Worm (Caenorhabditis elegans) whole organism, young adult: Measurements from ENCODE around the gene W04G3.7.

Experiments
- B0035.1 ChIP-seq: sonication (generic microtip); optimal IDR thresholded peaks from 2 replicates; lab custom pipeline; 2016; ENCODE audit warnings: missing genetic modification characterization, mild to moderate bottlenecking, missing compliant biosample characterization, missing genotype, missing genetic modification reagents
- C06A6.2 ChIP-seq: fragments of 200-800 bp; sonication (Bioruptor generic); conservative IDR thresholded peaks from 2 replicates; pipeline ENCODE4 v1.3.6; 2022; ENCODE audit warnings: missing genetic modification characterization, missing compliant biosample characterization
- C17E4.6 ChIP-seq: fragments of 200-800 bp; sonication (Bioruptor generic); IDR thresholded peaks from 2 replicates; pipeline ENCODE4 v1.3.6; 2022; ENCODE audit warnings: missing genetic modification reagents, missing genetic modification characterization, missing compliant biosample characterization
- F22D6.2 ChIP-seq: sonication (generic microtip); optimal IDR thresholded peaks from 2 replicates; lab custom pipeline; 2016; ENCODE audit warnings: mild to moderate bottlenecking, missing genetic modification characterization, missing compliant biosample characterization
- F23B12.7 ChIP-seq: sonication (generic microtip); optimal IDR thresholded peaks from 2 replicates; lab custom pipeline; 2017; ENCODE audit warnings: missing genetic modification characterization, mild to moderate bottlenecking, missing compliant biosample characterization, antibody characterized with exemption, moderate library complexity; ENCODE audit not compliant: insufficient read depth
- F37B4.10 ChIP-seq: fragments of 200-800 bp; sonication (Bioruptor generic); IDR thresholded peaks from 2 replicates; pipeline ENCODE4 v1.3.6; 2022; ENCODE audit warnings: missing genetic modification characterization, missing compliant biosample characterization
- Y53F4B.3 ChIP-seq: fragments of 200-800 bp; sonication (Bioruptor generic); IDR thresholded peaks from 2 replicates; pipeline ENCODE4 v1.3.6; 2022; ENCODE audit warnings: missing genetic modification reagents, missing genetic modification characterization, missing compliant biosample characterization
- Y53G8AR.9 ChIP-seq: fragments of 200-800 bp; sonication (Bioruptor generic); conservative IDR thresholded peaks from 2 replicates; pipeline ENCODE4 v1.3.6; 2022; ENCODE audit warnings: missing genetic modification reagents, missing genetic modification characterization, missing compliant biosample characterization
- Y95B8A.8 ChIP-seq: fragments of 200-800 bp; sonication (Bioruptor generic); IDR thresholded peaks from 2 replicates; pipeline ENCODE4 v1.3.6; 2022; ENCODE audit warnings: missing genetic modification reagents, missing genetic modification characterization, missing compliant biosample characterization
- ama-1 ChIP-seq, 3 experiments: fragments of 150-350 bp in 1 of 3; sonication (generic microtip) in 2 of 3; optimal IDR thresholded peaks; 2 replicates each; lab custom pipeline; 2014 to 2018; ENCODE audit warnings: missing biosample characterization in 2 of 3, missing genetic modification characterization in 2 of 3, missing genetic modification reagents in 2 of 3
- aptf-3 ChIP-seq: fragments of 200-800 bp; sonication (Bioruptor generic); IDR thresholded peaks from 2 replicates; pipeline ENCODE4 v1.3.6; 2022; ENCODE audit warnings: missing genetic modification characterization, missing compliant biosample characterization
- cebp-2 ChIP-seq: fragments of 200-800 bp; sonication (Bioruptor generic); IDR thresholded peaks from 2 replicates; pipeline ENCODE4 v1.3.6; 2022; ENCODE audit warnings: missing genetic modification characterization, missing compliant biosample characterization
- ceh-27 ChIP-seq: fragments of 200-800 bp; sonication (Bioruptor generic); optimal IDR thresholded peaks from 2 replicates; lab custom pipeline; 2018; ENCODE audit warnings: mild to moderate bottlenecking, missing genetic modification characterization, moderate library complexity, missing compliant biosample characterization
- ceh-79 ChIP-seq: sonication (generic microtip); optimal IDR thresholded peaks from 2 replicates; lab custom pipeline; 2017; ENCODE audit warnings: mild to moderate bottlenecking, missing genetic modification characterization, missing compliant biosample characterization
- dox-1 ChIP-seq: fragments of 200-800 bp; sonication (Bioruptor generic); IDR thresholded peaks from 2 replicates; pipeline ENCODE4 v1.3.6; 2022; ENCODE audit warnings: missing genetic modification reagents, missing genetic modification characterization, missing compliant biosample characterization
- efl-1 ChIP-seq: fragments of 150-350 bp; optimal IDR thresholded peaks from 2 replicates; lab custom pipeline; 2014; ENCODE audit warnings: missing biosample characterization, missing genetic modification reagents, missing genetic modification characterization
- egl-44 ChIP-seq: fragments of 200-800 bp; sonication (Bioruptor generic); IDR thresholded peaks from 2 replicates; pipeline ENCODE4 v1.3.6; 2022; ENCODE audit warnings: missing genetic modification reagents, missing genetic modification characterization, missing compliant biosample characterization
- egrh-3 ChIP-seq: fragments of 200-800 bp; sonication (Bioruptor generic); IDR thresholded peaks from 2 replicates; pipeline ENCODE4 v1.3.6; 2022; ENCODE audit warnings: missing genetic modification reagents, missing genetic modification characterization, missing compliant biosample characterization
- fkh-3 ChIP-seq: sonication (generic microtip); optimal IDR thresholded peaks from 2 replicates; lab custom pipeline; 2016; ENCODE audit warnings: mild to moderate bottlenecking, missing genetic modification characterization, missing compliant biosample characterization
- gei-17 ChIP-seq: fragments of 200-800 bp; sonication (Bioruptor generic); optimal IDR thresholded peaks from 2 replicates; lab custom pipeline; 2018; ENCODE audit warnings: mild to moderate bottlenecking, missing genetic modification characterization, missing compliant biosample characterization
- let-607 ChIP-seq, 2 experiments: fragments of 200-800 bp in 1 of 2; sonication (Bioruptor generic) in 1 of 2; sonication (generic microtip) in 1 of 2; optimal IDR thresholded peaks; 2 replicates each; lab custom pipeline; 2016 to 2018; ENCODE audit warnings: mild to moderate bottlenecking in 2 of 2, missing compliant biosample characterization in 2 of 2, missing genetic modification characterization in 2 of 2, moderate library complexity in 2 of 2, missing genotype in 1 of 2
- lin-35 ChIP-seq, 3 experiments: fragments of 150-350 bp in 2 of 3; sonication (generic microtip) in 1 of 3; optimal IDR thresholded peaks; 2 replicates each; lab custom pipeline; 2014 to 2018; ENCODE audit warnings: missing biosample characterization in 3 of 3, missing genetic modification characterization in 3 of 3, missing genetic modification reagents in 3 of 3
- lin-40 ChIP-seq: sonication (generic microtip); optimal IDR thresholded peaks from 2 replicates; lab custom pipeline; 2016; ENCODE audit warnings: missing genetic modification characterization, mild to moderate bottlenecking, missing compliant biosample characterization, missing genotype, missing genetic modification reagents
- lin-54 ChIP-seq: fragments of 200-800 bp; sonication (Bioruptor generic); optimal IDR thresholded peaks from 2 replicates; lab custom pipeline; 2018; ENCODE audit warnings: mild to moderate bottlenecking, missing genetic modification characterization, missing compliant biosample characterization
- lsl-1 ChIP-seq: fragments of 200-800 bp; sonication (Bioruptor generic); optimal IDR thresholded peaks from 2 replicates; lab custom pipeline; 2018; ENCODE audit warnings: mild to moderate bottlenecking, missing genetic modification characterization, moderate library complexity, missing compliant biosample characterization
- madf-3 ChIP-seq: fragments of 200-800 bp; sonication (Bioruptor generic); IDR thresholded peaks from 2 replicates; pipeline ENCODE4 v1.3.6; 2022; ENCODE audit warnings: missing genetic modification reagents, missing genetic modification characterization, missing compliant biosample characterization
- madf-6 ChIP-seq: fragments of 200-800 bp; sonication (Bioruptor generic); IDR thresholded peaks from 2 replicates; pipeline ENCODE4 v1.3.6; 2022; ENCODE audit warnings: missing genetic modification reagents, missing genetic modification characterization, missing compliant biosample characterization
- mcd-1 ChIP-seq: fragments of 200-800 bp; sonication (Bioruptor generic); IDR thresholded peaks from 2 replicates; pipeline ENCODE4 v1.3.6; 2022; ENCODE audit warnings: missing genetic modification reagents, missing genetic modification characterization, missing compliant biosample characterization
- mxl-1 ChIP-seq: sonication (generic microtip); optimal IDR thresholded peaks from 2 replicates; lab custom pipeline; 2016; ENCODE audit warnings: missing genetic modification characterization, missing compliant biosample characterization
- nfya-1 ChIP-seq: sonication (generic microtip); optimal IDR thresholded peaks from 2 replicates; lab custom pipeline; 2017; ENCODE audit warnings: antibody characterized with exemption, missing compliant biosample characterization, missing genetic modification characterization, borderline replicate concordance; ENCODE audit not compliant: insufficient read depth
- nfya-2 ChIP-seq: fragments of 200-800 bp; sonication (Bioruptor generic); IDR thresholded peaks from 2 replicates; pipeline ENCODE4 v1.3.6; 2022; ENCODE audit warnings: missing genetic modification reagents, missing genetic modification characterization, missing compliant biosample characterization
- nfyb-1 ChIP-seq: fragments of 200-800 bp; sonication (Bioruptor generic); IDR thresholded peaks from 2 replicates; pipeline ENCODE4 v1.3.6; 2022; ENCODE audit warnings: missing genetic modification reagents, missing genetic modification characterization, missing compliant biosample characterization
- nhr-120 ChIP-seq: fragments of 200-800 bp; sonication (Bioruptor generic); IDR thresholded peaks from 2 replicates; pipeline ENCODE4 v1.3.6; 2022; ENCODE audit warnings: missing genetic modification characterization, missing compliant biosample characterization
- nhr-90 ChIP-seq: sonication (generic microtip); optimal IDR thresholded peaks from 2 replicates; lab custom pipeline; 2016; ENCODE audit warnings: missing genotype, mild to moderate bottlenecking, missing genetic modification characterization, missing compliant biosample characterization
- pbrm-1 ChIP-seq: fragments of 200-800 bp; sonication (Bioruptor generic); IDR thresholded peaks from 2 replicates; pipeline ENCODE4 v1.3.6; 2022; ENCODE audit warnings: missing genetic modification reagents, missing genetic modification characterization, missing compliant biosample characterization
- pha-4 ChIP-seq: fragments of 150-350 bp; sonication (generic microtip); optimal IDR thresholded peaks from 2 replicates; lab custom pipeline; 2014; ENCODE audit warnings: missing biosample characterization, missing genetic modification reagents, missing genetic modification characterization
- rec-8 ChIP-seq, 2 experiments: sonication (generic microtip); optimal IDR thresholded peaks; 2 replicates each; lab custom pipeline; 2016; ENCODE audit warnings: mild to moderate bottlenecking in 2 of 2, missing genetic modification characterization in 2 of 2, missing genetic modification reagents in 2 of 2, missing genotype in 2 of 2, missing biosample characterization in 1 of 2, missing compliant biosample characterization in 1 of 2, moderate library complexity in 1 of 2
- rpc-1 ChIP-seq, 2 experiments: fragments of 150-350 bp in 1 of 2; sonication (generic microtip) in 1 of 2; optimal IDR thresholded peaks; 2 replicates each; lab custom pipeline; 2014 to 2018; ENCODE audit warnings: missing biosample characterization in 1 of 2, missing genetic modification characterization in 1 of 2, missing genetic modification reagents in 1 of 2, missing genotype in 1 of 2
- sdz-38 ChIP-seq: sonication (generic microtip); optimal IDR thresholded peaks from 2 replicates; lab custom pipeline; 2016; ENCODE audit warnings: missing genotype, missing genetic modification characterization, missing compliant biosample characterization
- snpc-3.4 ChIP-seq: sonication (generic microtip); optimal IDR thresholded peaks from 2 replicates; lab custom pipeline; 2017; ENCODE audit warnings: missing genetic modification characterization, mild to moderate bottlenecking, missing compliant biosample characterization, antibody characterized with exemption, moderate library complexity, missing genotype, missing genetic modification reagents
- sptf-2 ChIP-seq: fragments of 200-800 bp; sonication (Bioruptor generic); optimal IDR thresholded peaks from 2 replicates; lab custom pipeline; 2018; ENCODE audit warnings: mild to moderate bottlenecking, missing genetic modification characterization, missing compliant biosample characterization
- tbx-9 ChIP-seq: sonication (generic microtip); optimal IDR thresholded peaks from 2 replicates; lab custom pipeline; 2016; ENCODE audit warnings: borderline replicate concordance, missing genetic modification characterization, inconsistent platforms, missing compliant biosample characterization
- unc-62 ChIP-seq: fragments of 150-350 bp; optimal IDR thresholded peaks from 2 replicates; lab custom pipeline; 2014; ENCODE audit warnings: missing biosample characterization, missing genetic modification reagents, missing genetic modification characterization
- ztf-22 ChIP-seq: fragments of 200-800 bp; sonication (Bioruptor generic); optimal IDR thresholded peaks from 2 replicates; lab custom pipeline; 2018; ENCODE audit warnings: mild to moderate bottlenecking, missing genetic modification characterization, moderate library complexity, missing compliant biosample characterization
- ztf-26 ChIP-seq: sonication (generic microtip); optimal IDR thresholded peaks from 2 replicates; lab custom pipeline; 2017; ENCODE audit warnings: missing genetic modification characterization, missing compliant biosample characterization
- ztf-6 ChIP-seq: fragments of 200-800 bp; sonication (Bioruptor generic); IDR thresholded peaks from 2 replicates; pipeline ENCODE4 v1.3.6; 2022; ENCODE audit warnings: missing genetic modification reagents, missing genetic modification characterization, missing compliant biosample characterization

The W04G3.7 gene

ce11 chrX:11095480-11095879, 10.4 kb upstream of the W04G3.7 start (continued):
- TF ChIP-seq rpc-1 (optimal IDR thresholded peaks at IDR 0.05; lab: Kevin White, UChicago) (peak; percentile 84), rpc-1 (tag; optimal IDR thresholded peaks at IDR 0.05; lab: Kevin White, UChicago) (peak; percentile 84), lsl-1 (GFP tag; lab: Kevin White, UChicago) (no peak), ztf-6 (peak; percentile 82; the same call in 1 of the 2 replicates), efl-1 (GFP tag; lab: Kevin White, UChicago) (no peak), ama-1 (optimal IDR thresholded peaks at IDR 0.05; lab: Kevin White, UChicago) (no peak), ama-1 (GFP tag; optimal IDR thresholded peaks at IDR 0.05; lab: Kevin White, UChicago) (peak; percentile 54 to 78), nfyb-1 (peak; percentile 80; the same call in 1 of the 2 replicates), C06A6.2 (GFP tag; lab: Robert Waterston, UW) (peak; percentile 62; the same call in 1 of the 2 replicates), F23B12.7 (tag; lab: Kevin White, UChicago) (peak; percentile 61), ztf-26 (tag; lab: Kevin White, UChicago) (peak; percentile 92), egl-44 (GFP tag; lab: Robert Waterston, UW) (0 out of 2 replicates have a peak, but pooled peaks have one; percentile 55), pbrm-1 (GFP tag; lab: Robert Waterston, UW) (peak; percentile 95), lin-35 (GFP tag; optimal IDR thresholded peaks at IDR 0.05; lab: Kevin White, UChicago) (peak in 1 of 3 experiments; percentile 75), nfya-2 (no peak), lin-54 (GFP tag; lab: Kevin White, UChicago) (peak; percentile 72), nhr-120 (GFP tag; lab: Robert Waterston, UW) (0 out of 2 replicates have a peak, but pooled peaks have one; percentile 48), sdz-38 (tag; lab: Kevin White, UChicago) (no peak), pha-4 (no peak), ceh-79 (tag; lab: Kevin White, UChicago) (peak; percentile 46), let-607 (tag; optimal IDR thresholded peaks at IDR 0.05; lab: Kevin White, UChicago) (peak; percentile 56 to 64), Y95B8A.8 (no peak), ceh-27 (GFP tag; lab: Kevin White, UChicago) (peak; percentile 82), unc-62 (GFP tag; lab: Kevin White, UChicago) (no peak), gei-17 (GFP tag; lab: Kevin White, UChicago) (peak; percentile 80), tbx-9 (tag; lab: Kevin White, UChicago) (peak; percentile 18), nfya-1 (tag; lab: Kevin White, UChicago) (no peak), lin-40 (tag; lab: Kevin White, UChicago) (peak; percentile 96), egrh-3 (GFP tag; lab: Robert Waterston, UW) (peak; percentile 66), aptf-3 (GFP tag; lab: Robert Waterston, UW) (no peak; the same call in 1 of the 2 replicates), Y53G8AR.9 (GFP tag; lab: Robert Waterston, UW) (peak; percentile 75; the same call in 1 of the 2 replicates), fkh-3 (tag; lab: Kevin White, UChicago) (no peak), mxl-1 (tag; lab: Kevin White, UChicago) (peak; percentile 78), F37B4.10 (no peak), dox-1 (GFP tag; lab: Robert Waterston, UW) (peak; percentile 92), F22D6.2 (tag; lab: Kevin White, UChicago) (peak; percentile 70), snpc-3.4 (tag; lab: Kevin White, UChicago) (peak; percentile 26), mcd-1 (GFP tag; lab: Robert Waterston, UW) (peak; percentile 79), ztf-22 (GFP tag; lab: Kevin White, UChicago) (peak; percentile 62), cebp-2 (GFP tag; lab: Robert Waterston, UW) (no peak), sptf-2 (no peak), B0035.1 (tag; lab: Kevin White, UChicago) (peak; percentile 87), madf-3 (GFP tag; lab: Robert Waterston, UW) (peak; percentile 66; the same call in 1 of the 2 replicates), C17E4.6 (GFP tag; lab: Robert Waterston, UW) (peak; percentile 64; the same call in 1 of the 2 replicates), rec-8 (tag; optimal IDR thresholded peaks at IDR 0.05; lab: Kevin White, UChicago) (peak; percentile 5 to 75), Y53F4B.3 (GFP tag; lab: Robert Waterston, UW) (peak; percentile 22; the same call in 1 of the 2 replicates), madf-6 (no peak), nhr-90 (tag; lab: Kevin White, UChicago) (peak; percentile 89)
